Fruit fly (Drosophila melanogaster): Measurements from ENCODE around the gene CG32148.

The CG32148 gene

DNA sequence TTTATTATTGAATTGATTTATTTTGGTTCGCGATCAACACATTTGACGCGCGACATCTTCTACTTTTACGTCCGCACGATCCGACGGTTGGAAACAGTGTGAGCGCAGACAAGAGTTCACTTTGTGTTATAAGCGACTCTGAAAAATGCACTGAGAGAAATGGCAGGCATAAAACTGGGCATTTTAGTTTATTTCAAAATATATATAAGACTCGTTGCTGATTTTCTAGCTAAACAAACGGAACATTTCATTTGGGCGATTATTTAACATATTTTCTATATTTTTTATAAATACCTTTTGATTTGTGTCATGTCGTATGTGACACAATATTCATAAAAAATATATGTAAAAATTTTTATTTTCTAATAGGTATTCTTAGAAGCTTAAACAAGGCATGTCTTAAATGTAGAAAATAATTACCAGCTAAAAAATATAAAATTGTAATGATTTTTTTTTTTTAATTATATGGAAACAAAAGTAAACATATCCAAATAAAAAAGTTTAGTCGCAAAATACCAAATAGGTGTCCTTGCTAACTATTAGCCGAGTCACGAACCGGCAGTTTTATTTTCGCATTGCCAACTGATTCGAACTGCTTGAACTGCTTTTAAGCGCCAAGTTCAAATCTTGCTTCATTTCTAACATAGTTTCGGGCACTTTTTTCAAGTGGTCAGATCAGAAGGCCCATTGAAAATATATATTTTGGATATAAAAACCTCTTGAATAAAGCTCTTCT lies 9.2 kb upstream of the CG32148 start, which contains the start of gene Reck (continued):
- TF ChIP-seq B-H1 (GFP tag; IDR thresholded peaks at IDR 0.05) (peak; percentile 77; the same call in 2 of the 3 replicates), Bgb (GFP tag; IDR thresholded peaks at IDR 0.05; ENCODE audit: partially characterized antibody) (no peak), vvl (GFP tag; IDR thresholded peaks at IDR 0.05) (peak; percentile 93), chn (GFP tag; optimal IDR thresholded peaks at IDR 0.05) (peak; percentile 38), Elba2 (GFP tag; optimal IDR thresholded peaks at IDR 0.05) (no peak), D19B (GFP tag; optimal IDR thresholded peaks at IDR 0.05) (peak; percentile 46), CG17359 (tag; optimal IDR thresholded peaks at IDR 0.05) (peak; percentile 91), shn (GFP tag; optimal IDR thresholded peaks at IDR 0.05) (no peak), CG15073 (GFP tag; optimal IDR thresholded peaks at IDR 0.05) (peak; percentile 27), ac (GFP tag; optimal IDR thresholded peaks at IDR 0.05) (peak; percentile 63), org-1 (GFP tag; optimal IDR thresholded peaks at IDR 0.05) (peak; percentile 22), CG1529 (GFP tag; optimal IDR thresholded peaks at IDR 0.05) (peak; percentile 77), gcm2 (GFP tag; optimal IDR thresholded peaks at IDR 0.05) (peak; percentile 12), sima (GFP tag; optimal IDR thresholded peaks at IDR 0.05) (no peak), sob (GFP tag; IDR thresholded peaks at IDR 0.05) (peak; percentile 64), CG3065 (GFP tag; optimal IDR thresholded peaks at IDR 0.05) (peak; percentile 60), HLH3B (GFP tag; IDR thresholded peaks at IDR 0.05) (peak; percentile 89), chif (GFP tag; optimal IDR thresholded peaks at IDR 0.05) (peak; percentile 40 to 63), esg (GFP tag; conservative IDR thresholded peaks at IDR 0.05) (peak; percentile 76), Hr39 (optimal IDR thresholded peaks at IDR 0.05) (no peak), z (GFP tag; IDR thresholded peaks at IDR 0.05) (no peak), GATAe (GFP tag; conservative IDR thresholded peaks at IDR 0.05) (no peak), trh (GFP tag; optimal IDR thresholded peaks at IDR 0.05) (peak; percentile 68), lbe (GFP tag; optimal IDR thresholded peaks at IDR 0.05) (peak; percentile 65), her (GFP tag; optimal IDR thresholded peaks at IDR 0.05) (no peak), onecut (GFP tag; IDR thresholded peaks at IDR 0.05) (peak; percentile 78), CG11398 (GFP tag; optimal IDR thresholded peaks at IDR 0.05) (no peak), so (GFP tag; IDR thresholded peaks at IDR 0.05) (no peak; the same call in none of the 3 replicates), CG1603 (tag; optimal IDR thresholded peaks at IDR 0.05) (peak; percentile 40), bsh (GFP tag; optimal IDR thresholded peaks at IDR 0.05) (peak; percentile 77 to 89), kah (GFP tag; optimal IDR thresholded peaks at IDR 0.05) (peak; percentile 74), CG2129 (GFP tag; IDR thresholded peaks at IDR 0.05; ENCODE audit: partially characterized antibody) (no peak), Fer2 (tag; optimal IDR thresholded peaks at IDR 0.05) (peak; percentile 54), corto (GFP tag; optimal IDR thresholded peaks at IDR 0.05) (peak; percentile 48), CG10366 (GFP tag; IDR thresholded peaks at IDR 0.05) (peak; percentile 75), mam (GFP tag; optimal IDR thresholded peaks at IDR 0.05) (peak; percentile 56), CG2199 (GFP tag; IDR thresholded peaks at IDR 0.05) (peak; percentile 80), fd102C (GFP tag; optimal IDR thresholded peaks at IDR 0.05) (no peak), CG10431 (GFP tag; optimal IDR thresholded peaks at IDR 0.05) (peak; percentile 19), ATbp (GFP tag; optimal IDR thresholded peaks at IDR 0.05) (peak; percentile 83), Hr78 (GFP tag; optimal IDR thresholded peaks at IDR 0.05) (peak in 1 of 2 experiments; percentile 54), CG17829 (tag; optimal IDR thresholded peaks at IDR 0.05) (peak; percentile 89), Dip3 (GFP tag; optimal IDR thresholded peaks at IDR 0.05) (peak; percentile 21), Dbx (GFP tag; IDR thresholded peaks at IDR 0.05) (peak; percentile 60; the same call in 2 of the 3 replicates), jumu (GFP tag; optimal IDR thresholded peaks at IDR 0.05) (no peak), gsb (GFP tag; IDR thresholded peaks at IDR 0.05) (peak; percentile 47; the same call in 1 of the 2 replicates), inv (GFP tag; IDR thresholded peaks at IDR 0.05; ENCODE audit: partially characterized antibody) (no peak), CG6791 (GFP tag; IDR thresholded peaks at IDR 0.05; ENCODE audit: partially characterized antibody) (no peak), CG14014 (GFP tag; IDR thresholded peaks at IDR 0.05) (peak; percentile 86), CG3995 (GFP tag; optimal IDR thresholded peaks at IDR 0.05) (no peak)

Measured in whole organism, embryonic.